Worm (Caenorhabditis elegans) whole organism, young adult: ENCODE results near the gene K08H2.10.

Experiments used
- B0035.1 ChIP-seq: sonication (generic microtip); optimal IDR thresholded peaks from 2 replicates; lab custom pipeline; 2016; ENCODE audit warnings: missing genetic modification characterization, mild to moderate bottlenecking, missing compliant biosample characterization, missing genotype, missing genetic modification reagents
- B0261.1 ChIP-seq: sonication (generic microtip); optimal IDR thresholded peaks from 2 replicates; lab custom pipeline; 2016; ENCODE audit warnings: mild to moderate bottlenecking, missing genetic modification characterization, moderate library complexity, missing compliant biosample characterization
- D2030.7 ChIP-seq: fragments of 200-800 bp; sonication (Bioruptor generic); IDR thresholded peaks from 2 replicates; pipeline ENCODE4 v1.3.6; 2022; ENCODE audit warnings: missing genetic modification reagents, missing genetic modification characterization, missing compliant biosample characterization
- F22D6.2 ChIP-seq: sonication (generic microtip); optimal IDR thresholded peaks from 2 replicates; lab custom pipeline; 2016; ENCODE audit warnings: mild to moderate bottlenecking, missing genetic modification characterization, missing compliant biosample characterization
- F52B5.7 ChIP-seq: sonication (generic microtip); optimal IDR thresholded peaks from 2 replicates; lab custom pipeline; 2016; ENCODE audit warnings: mild to moderate bottlenecking, missing genetic modification characterization, missing compliant biosample characterization
- K11D2.4 ChIP-seq: fragments of 200-800 bp; sonication (Bioruptor generic); IDR thresholded peaks from 2 replicates; pipeline ENCODE4 v1.3.6; 2022; ENCODE audit warnings: missing genetic modification reagents, missing genetic modification characterization, missing compliant biosample characterization
- T07F8.4 ChIP-seq: sonication (generic microtip); optimal IDR thresholded peaks from 2 replicates; lab custom pipeline; 2016; ENCODE audit warnings: mild to moderate bottlenecking, missing genetic modification characterization, moderate library complexity, missing compliant biosample characterization
- Y56A3A.18 ChIP-seq: fragments of 200-800 bp; sonication (Bioruptor generic); IDR thresholded peaks from 2 replicates; pipeline ENCODE4 v1.3.6; 2022; ENCODE audit warnings: missing genetic modification reagents, missing genetic modification characterization, missing compliant biosample characterization
- ZK185.1 ChIP-seq: sonication (generic microtip); optimal IDR thresholded peaks from 2 replicates; lab custom pipeline; 2016; ENCODE audit warnings: mild to moderate bottlenecking, missing genetic modification characterization, missing compliant biosample characterization; ENCODE audit not compliant: poor library complexity, severe bottlenecking
- athp-1 ChIP-seq: sonication (generic microtip); optimal IDR thresholded peaks from 2 replicates; lab custom pipeline; 2017; ENCODE audit warnings: mild to moderate bottlenecking, missing genetic modification characterization, missing compliant biosample characterization
- bed-1 ChIP-seq: fragments of 200-800 bp; sonication (Bioruptor generic); IDR thresholded peaks from 2 replicates; pipeline ENCODE4 v1.3.6; 2022; ENCODE audit warnings: missing genetic modification reagents, missing genetic modification characterization, missing compliant biosample characterization
- cebp-1 ChIP-seq, 2 experiments: fragments of 200-800 bp in 1 of 2; sonication (Bioruptor generic) in 1 of 2; sonication (generic microtip) in 1 of 2; IDR thresholded peaks in 1 of 2; optimal IDR thresholded peaks in 1 of 2; 2 replicates each; pipeline versions ENCODE4 v1.3.6 to Lab custom; 2017 to 2022; ENCODE audit warnings: missing compliant biosample characterization in 2 of 2, missing genetic modification characterization in 2 of 2, mild to moderate bottlenecking in 1 of 2, missing genetic modification reagents in 1 of 2, moderate library complexity in 1 of 2
- ceh-40 ChIP-seq: fragments of 200-800 bp; sonication (Bioruptor generic); IDR thresholded peaks from 2 replicates; pipeline ENCODE4 v1.3.6; 2022; ENCODE audit warnings: missing genetic modification characterization, missing compliant biosample characterization
- ceh-79 ChIP-seq: sonication (generic microtip); optimal IDR thresholded peaks from 2 replicates; lab custom pipeline; 2017; ENCODE audit warnings: mild to moderate bottlenecking, missing genetic modification characterization, missing compliant biosample characterization
- die-1 ChIP-seq: sonication (generic microtip); optimal IDR thresholded peaks from 2 replicates; lab custom pipeline; 2016; ENCODE audit warnings: missing genotype, mild to moderate bottlenecking, missing genetic modification characterization, missing compliant biosample characterization
- dox-1 ChIP-seq: fragments of 200-800 bp; sonication (Bioruptor generic); IDR thresholded peaks from 2 replicates; pipeline ENCODE4 v1.3.6; 2022; ENCODE audit warnings: missing genetic modification reagents, missing genetic modification characterization, missing compliant biosample characterization
- dpff-1 ChIP-seq: sonication (generic microtip); optimal IDR thresholded peaks from 2 replicates; lab custom pipeline; 2017; ENCODE audit warnings: mild to moderate bottlenecking, missing genetic modification characterization, missing compliant biosample characterization
- egl-18 ChIP-seq: fragments of 200-800 bp; sonication (Bioruptor generic); IDR thresholded peaks from 2 replicates; pipeline ENCODE4 v1.3.6; 2022; ENCODE audit warnings: missing genetic modification reagents, missing genetic modification characterization, missing compliant biosample characterization
- hmg-1.2 ChIP-seq: fragments of 200-800 bp; sonication (Bioruptor generic); IDR thresholded peaks from 2 replicates; pipeline ENCODE4 v1.3.6; 2022; ENCODE audit warnings: missing genetic modification reagents, missing genetic modification characterization, missing compliant biosample characterization
- madf-10 ChIP-seq: sonication (generic microtip); optimal IDR thresholded peaks from 2 replicates; lab custom pipeline; 2016; ENCODE audit warnings: mild to moderate bottlenecking, missing genetic modification characterization, missing compliant biosample characterization
- madf-6 ChIP-seq: fragments of 200-800 bp; sonication (Bioruptor generic); IDR thresholded peaks from 2 replicates; pipeline ENCODE4 v1.3.6; 2022; ENCODE audit warnings: missing genetic modification reagents, missing genetic modification characterization, missing compliant biosample characterization
- mes-4 ChIP-seq: sonication (generic microtip); optimal IDR thresholded peaks from 2 replicates; lab custom pipeline; 2016; ENCODE audit warnings: missing genotype, missing genetic modification characterization, missing compliant biosample characterization
- nhr-80 ChIP-seq: sonication (generic microtip); optimal IDR thresholded peaks from 2 replicates; lab custom pipeline; 2016; ENCODE audit warnings: missing genetic modification characterization, missing compliant biosample characterization
- nhr-90 ChIP-seq: sonication (generic microtip); optimal IDR thresholded peaks from 2 replicates; lab custom pipeline; 2016; ENCODE audit warnings: missing genotype, mild to moderate bottlenecking, missing genetic modification characterization, missing compliant biosample characterization
- pbrm-1 ChIP-seq: fragments of 200-800 bp; sonication (Bioruptor generic); IDR thresholded peaks from 2 replicates; pipeline ENCODE4 v1.3.6; 2022; ENCODE audit warnings: missing genetic modification reagents, missing genetic modification characterization, missing compliant biosample characterization
- rec-8 ChIP-seq, 2 experiments: sonication (generic microtip); optimal IDR thresholded peaks; 2 replicates each; lab custom pipeline; 2016; ENCODE audit warnings: mild to moderate bottlenecking in 2 of 2, missing genetic modification characterization in 2 of 2, missing genetic modification reagents in 2 of 2, missing genotype in 2 of 2, missing biosample characterization in 1 of 2, missing compliant biosample characterization in 1 of 2, moderate library complexity in 1 of 2
- rpc-1 ChIP-seq, 2 experiments: fragments of 150-350 bp in 1 of 2; sonication (generic microtip) in 1 of 2; optimal IDR thresholded peaks; 2 replicates each; lab custom pipeline; 2014 to 2018; ENCODE audit warnings: missing biosample characterization in 1 of 2, missing genetic modification characterization in 1 of 2, missing genetic modification reagents in 1 of 2, missing genotype in 1 of 2
- snpc-1.1 ChIP-seq: sonication (generic microtip); optimal IDR thresholded peaks from 2 replicates; lab custom pipeline; 2017; ENCODE audit warnings: missing genetic modification characterization, mild to moderate bottlenecking, missing compliant biosample characterization, antibody characterized with exemption, moderate library complexity, missing genotype, missing genetic modification reagents; ENCODE audit not compliant: insufficient read depth
- snpc-1.3 ChIP-seq: sonication (generic microtip); optimal IDR thresholded peaks from 2 replicates; lab custom pipeline; 2017; ENCODE audit warnings: missing genetic modification characterization, mild to moderate bottlenecking, missing compliant biosample characterization, antibody characterized with exemption, moderate library complexity, missing genotype, missing genetic modification reagents; ENCODE audit not compliant: insufficient read depth
- snpc-3.4 ChIP-seq: sonication (generic microtip); optimal IDR thresholded peaks from 2 replicates; lab custom pipeline; 2017; ENCODE audit warnings: missing genetic modification characterization, mild to moderate bottlenecking, missing compliant biosample characterization, antibody characterized with exemption, moderate library complexity, missing genotype, missing genetic modification reagents
- snpc-4 ChIP-seq, 5 experiments: fragments of 150-350 bp in 1 of 5; sonication (generic microtip) in 4 of 5; optimal IDR thresholded peaks; 2 replicates each; lab custom pipeline; 2014 to 2018; ENCODE audit warnings: missing genetic modification characterization in 5 of 5, missing biosample characterization in 3 of 5, antibody characterized with exemption in 2 of 5, mild to moderate bottlenecking in 2 of 5, missing compliant biosample characterization in 2 of 5, missing genotype in 2 of 5, moderate library complexity in 2 of 5, missing genetic modification reagents in 1 of 5
- tbp1 ChIP-seq: fragments of 200-800 bp; sonication (Bioruptor generic); optimal IDR thresholded peaks from 2 replicates; lab custom pipeline; 2018; ENCODE audit warnings: mild to moderate bottlenecking, missing genetic modification characterization, missing compliant biosample characterization
- unc-130 ChIP-seq: sonication (generic microtip); optimal IDR thresholded peaks from 2 replicates; lab custom pipeline; 2016; ENCODE audit warnings: missing genetic modification reagents, missing genetic modification characterization, missing compliant biosample characterization
- zfh-2 ChIP-seq: fragments of 200-800 bp; sonication (Bioruptor generic); conservative IDR thresholded peaks from 2 replicates; pipeline ENCODE4 v1.3.6; 2022; ENCODE audit warnings: missing genetic modification reagents, missing genetic modification characterization, missing compliant biosample characterization
- ztf-18 ChIP-seq: sonication (generic microtip); optimal IDR thresholded peaks from 2 replicates; lab custom pipeline; 2016; ENCODE audit warnings: missing genotype, mild to moderate bottlenecking, missing genetic modification characterization, missing compliant biosample characterization

K08H2.10 gene

DNA sequence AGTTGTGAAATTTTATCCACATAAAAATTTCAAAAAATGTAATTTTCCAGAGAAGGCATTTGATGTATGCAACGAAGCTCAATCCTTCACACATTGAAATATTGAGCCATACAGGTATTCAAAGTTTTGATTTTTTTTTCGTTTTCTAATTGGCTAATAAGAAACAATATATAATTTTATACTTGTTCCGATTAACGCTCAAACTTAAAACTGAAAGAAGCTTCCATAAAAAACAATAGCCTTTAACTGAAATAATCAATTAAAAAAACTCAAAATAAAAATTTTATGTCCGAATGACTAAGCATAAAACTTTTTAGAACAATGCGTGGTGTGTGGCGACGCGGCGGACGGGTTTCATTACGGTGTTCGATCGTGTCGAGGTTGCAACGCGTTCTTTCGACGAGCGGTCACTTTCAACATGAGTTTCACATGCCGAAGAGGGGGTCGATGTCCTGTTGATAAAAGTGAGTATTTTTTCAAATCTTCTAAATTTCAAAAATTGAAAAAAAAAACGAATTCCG, 5.6 kb upstream of the K08H2.10 start, which contains the start of gene nhr-32:
nhr-32 (plus strand) TSS at position 51 of the 521 bp plus-strand sequence.
- no peak for TF ChIP-seq T07F8.4 (tag; lab: Kevin White, UChicago)
- TF ChIP-seq madf-6, result no peak
- TF ChIP-seq mes-4, result no peak
- no peak for TF ChIP-seq K11D2.4 (GFP tag; lab: Robert Waterston, UW)
- TF ChIP-seq rpc-1 (optimal IDR thresholded peaks at IDR 0.05; lab: Kevin White, UChicago), result no peak
- TF ChIP-seq rpc-1 (tag; optimal IDR thresholded peaks at IDR 0.05; lab: Kevin White, UChicago), result no peak
- TF ChIP-seq bed-1 (GFP tag; lab: Robert Waterston, UW), result no peak
- no peak for TF ChIP-seq F52B5.7 (tag; lab: Kevin White, UChicago)
- no peak for TF ChIP-seq ceh-40 (GFP tag; lab: Robert Waterston, UW)
- TF ChIP-seq zfh-2, result no peak
- TF ChIP-seq Y56A3A.18 (GFP tag; lab: Robert Waterston, UW), result no peak
- TF ChIP-seq cebp-1 (GFP tag; IDR thresholded peaks at IDR 0.05; lab: Robert Waterston, UW), result no peak
- TF ChIP-seq cebp-1 (tag; optimal IDR thresholded peaks at IDR 0.05; lab: Kevin White, UChicago), result no peak
- no peak for TF ChIP-seq unc-130 (GFP tag; lab: Kevin White, UChicago)
- TF ChIP-seq athp-1 (tag; lab: Kevin White, UChicago), result no peak
- no peak for TF ChIP-seq ceh-79 (tag; lab: Kevin White, UChicago)
- TF ChIP-seq F22D6.2 (tag; lab: Kevin White, UChicago), result no peak
- TF ChIP-seq dpff-1 (tag; lab: Kevin White, UChicago), result no peak

ce11 chrX:13261037-13261592, 3.5 kb downstream of the K08H2.10 start:
- TF ChIP-seq B0261.1 (peak; percentile 66), die-1 (tag; lab: Kevin White, UChicago) (peak; percentile 74), rpc-1 (optimal IDR thresholded peaks at IDR 0.05; lab: Kevin White, UChicago) (peak; percentile 69), rpc-1 (tag; optimal IDR thresholded peaks at IDR 0.05; lab: Kevin White, UChicago) (peak; percentile 84), rec-8 (tag; optimal IDR thresholded peaks at IDR 0.05; lab: Kevin White, UChicago) (peak in 1 of 2 experiments; percentile 38), tbp1 (GFP tag; lab: Kevin White, UChicago) (peak; percentile 86), dox-1 (0 out of 2 replicates have a peak, but pooled peaks have one; percentile 17), snpc-3.4 (peak; percentile 37), madf-10 (tag; lab: Kevin White, UChicago) (peak; percentile 31), D2030.7 (GFP tag; lab: Robert Waterston, UW) (0 out of 2 replicates have a peak, but pooled peaks have one; percentile 16), snpc-1.3 (peak; percentile 27), hmg-1.2 (peak; percentile 38), ZK185.1 (tag; lab: Kevin White, UChicago) (peak; percentile 10), nhr-90 (tag; lab: Kevin White, UChicago) (peak; percentile 36), egl-18 (GFP tag; lab: Robert Waterston, UW) (0 out of 2 replicates have a peak, but pooled peaks have one; percentile 16), snpc-1.1 (peak; percentile 24), B0035.1 (peak; percentile 5), pbrm-1 (peak; percentile 58; the same call in 1 of the 2 replicates), snpc-4 (GFP tag; optimal IDR thresholded peaks at IDR 0.05; lab: Kevin White, UChicago) (peak; percentile 68), snpc-4 (tag; optimal IDR thresholded peaks at IDR 0.05; lab: Kevin White, UChicago) (peak in 3 of 4 experiments; percentile 63 to 91 (median 86)), nhr-80 (tag; lab: Kevin White, UChicago) (peak; percentile 8), ztf-18 (peak; percentile 10)
